Worm (Caenorhabditis elegans) whole organism, young adult: ENCODE data around the gene agl-1.

Experiments used
- B0336.3 ChIP-seq: fragments of 200-800 bp; sonication (Bioruptor generic); IDR thresholded peaks from 2 replicates; pipeline ENCODE4 v1.3.6; 2022; ENCODE audit warnings: missing genetic modification characterization, missing compliant biosample characterization
- C06A6.2 ChIP-seq: fragments of 200-800 bp; sonication (Bioruptor generic); conservative IDR thresholded peaks from 2 replicates; pipeline ENCODE4 v1.3.6; 2022; ENCODE audit warnings: missing genetic modification characterization, missing compliant biosample characterization
- D2030.7 ChIP-seq: fragments of 200-800 bp; sonication (Bioruptor generic); IDR thresholded peaks from 2 replicates; pipeline ENCODE4 v1.3.6; 2022; ENCODE audit warnings: missing genetic modification reagents, missing genetic modification characterization, missing compliant biosample characterization
- F10E7.11 ChIP-seq: sonication (generic microtip); optimal IDR thresholded peaks from 2 replicates; lab custom pipeline; 2017; ENCODE audit warnings: mild to moderate bottlenecking, missing genetic modification characterization, moderate library complexity, missing compliant biosample characterization
- F23B12.7 ChIP-seq: sonication (generic microtip); optimal IDR thresholded peaks from 2 replicates; lab custom pipeline; 2017; ENCODE audit warnings: missing genetic modification characterization, mild to moderate bottlenecking, missing compliant biosample characterization, antibody characterized with exemption, moderate library complexity; ENCODE audit not compliant: insufficient read depth
- F33H1.4 ChIP-seq: fragments of 200-800 bp; sonication (Bioruptor generic); IDR thresholded peaks from 2 replicates; pipeline ENCODE4 v1.3.6; 2022; ENCODE audit warnings: missing genetic modification reagents, missing genetic modification characterization, missing compliant biosample characterization
- F49E8.2 ChIP-seq: sonication (generic microtip); optimal IDR thresholded peaks from 3 replicates; lab custom pipeline; 2017; ENCODE audit warnings: missing genetic modification characterization, mild to moderate bottlenecking, missing compliant biosample characterization, antibody characterized with exemption, moderate library complexity; ENCODE audit not compliant: insufficient read depth
- F57A8.1 ChIP-seq: fragments of 200-800 bp; sonication (Bioruptor generic); optimal IDR thresholded peaks from 2 replicates; lab custom pipeline; 2018; ENCODE audit warnings: mild to moderate bottlenecking, missing genetic modification characterization, moderate library complexity, missing compliant biosample characterization
- K12H6.12 ChIP-seq: fragments of 200-800 bp; sonication (Bioruptor generic); optimal IDR thresholded peaks from 2 replicates; lab custom pipeline; 2018; ENCODE audit warnings: mild to moderate bottlenecking, missing genetic modification characterization, missing compliant biosample characterization
- ZK185.1 ChIP-seq: sonication (generic microtip); optimal IDR thresholded peaks from 2 replicates; lab custom pipeline; 2016; ENCODE audit warnings: mild to moderate bottlenecking, missing genetic modification characterization, missing compliant biosample characterization; ENCODE audit not compliant: poor library complexity, severe bottlenecking
- akir-1 ChIP-seq: fragments of 200-800 bp; sonication (Bioruptor generic); optimal IDR thresholded peaks from 2 replicates; lab custom pipeline; 2018; ENCODE audit warnings: mild to moderate bottlenecking, missing genetic modification characterization, moderate library complexity, missing compliant biosample characterization
- aptf-3 ChIP-seq: fragments of 200-800 bp; sonication (Bioruptor generic); IDR thresholded peaks from 2 replicates; pipeline ENCODE4 v1.3.6; 2022; ENCODE audit warnings: missing genetic modification characterization, missing compliant biosample characterization
- attf-5 ChIP-seq: fragments of 200-800 bp; sonication (Bioruptor generic); optimal IDR thresholded peaks from 2 replicates; lab custom pipeline; 2018; ENCODE audit warnings: mild to moderate bottlenecking, missing genetic modification characterization, missing compliant biosample characterization
- bed-2 ChIP-seq: fragments of 200-800 bp; sonication (Bioruptor generic); IDR thresholded peaks from 2 replicates; pipeline ENCODE4 v1.3.6; 2022; ENCODE audit warnings: missing genetic modification reagents, missing genetic modification characterization, missing compliant biosample characterization
- cebp-1 ChIP-seq, 2 experiments: fragments of 200-800 bp in 1 of 2; sonication (Bioruptor generic) in 1 of 2; sonication (generic microtip) in 1 of 2; IDR thresholded peaks in 1 of 2; optimal IDR thresholded peaks in 1 of 2; 2 replicates each; pipeline versions ENCODE4 v1.3.6 to Lab custom; 2017 to 2022; ENCODE audit warnings: missing compliant biosample characterization in 2 of 2, missing genetic modification characterization in 2 of 2, mild to moderate bottlenecking in 1 of 2, missing genetic modification reagents in 1 of 2, moderate library complexity in 1 of 2
- ceh-27 ChIP-seq: fragments of 200-800 bp; sonication (Bioruptor generic); optimal IDR thresholded peaks from 2 replicates; lab custom pipeline; 2018; ENCODE audit warnings: mild to moderate bottlenecking, missing genetic modification characterization, moderate library complexity, missing compliant biosample characterization
- chd-7 ChIP-seq: sonication (generic microtip); optimal IDR thresholded peaks from 2 replicates; lab custom pipeline; 2016; ENCODE audit warnings: mild to moderate bottlenecking, missing genetic modification characterization, moderate library complexity, missing compliant biosample characterization
- dox-1 ChIP-seq: fragments of 200-800 bp; sonication (Bioruptor generic); IDR thresholded peaks from 2 replicates; pipeline ENCODE4 v1.3.6; 2022; ENCODE audit warnings: missing genetic modification reagents, missing genetic modification characterization, missing compliant biosample characterization
- dpl-1 ChIP-seq: fragments of 150-350 bp; optimal IDR thresholded peaks from 2 replicates; lab custom pipeline; 2014; ENCODE audit warnings: missing biosample characterization, missing genetic modification reagents, missing genetic modification characterization
- efl-1 ChIP-seq: fragments of 150-350 bp; optimal IDR thresholded peaks from 2 replicates; lab custom pipeline; 2014; ENCODE audit warnings: missing biosample characterization, missing genetic modification reagents, missing genetic modification characterization
- lin-26 ChIP-seq: fragments of 200-800 bp; sonication (Bioruptor generic); IDR thresholded peaks from 2 replicates; pipeline ENCODE4 v1.3.6; 2022; ENCODE audit warnings: missing genetic modification reagents, missing genetic modification characterization, missing compliant biosample characterization
- lin-35 ChIP-seq, 3 experiments: fragments of 150-350 bp in 2 of 3; sonication (generic microtip) in 1 of 3; optimal IDR thresholded peaks; 2 replicates each; lab custom pipeline; 2014 to 2018; ENCODE audit warnings: missing biosample characterization in 3 of 3, missing genetic modification characterization in 3 of 3, missing genetic modification reagents in 3 of 3
- lin-40 ChIP-seq: sonication (generic microtip); optimal IDR thresholded peaks from 2 replicates; lab custom pipeline; 2016; ENCODE audit warnings: missing genetic modification characterization, mild to moderate bottlenecking, missing compliant biosample characterization, missing genotype, missing genetic modification reagents
- lin-54 ChIP-seq: fragments of 200-800 bp; sonication (Bioruptor generic); optimal IDR thresholded peaks from 2 replicates; lab custom pipeline; 2018; ENCODE audit warnings: mild to moderate bottlenecking, missing genetic modification characterization, missing compliant biosample characterization
- lsl-1 ChIP-seq: fragments of 200-800 bp; sonication (Bioruptor generic); optimal IDR thresholded peaks from 2 replicates; lab custom pipeline; 2018; ENCODE audit warnings: mild to moderate bottlenecking, missing genetic modification characterization, moderate library complexity, missing compliant biosample characterization
- madf-6 ChIP-seq: fragments of 200-800 bp; sonication (Bioruptor generic); IDR thresholded peaks from 2 replicates; pipeline ENCODE4 v1.3.6; 2022; ENCODE audit warnings: missing genetic modification reagents, missing genetic modification characterization, missing compliant biosample characterization
- mcd-1 ChIP-seq: fragments of 200-800 bp; sonication (Bioruptor generic); IDR thresholded peaks from 2 replicates; pipeline ENCODE4 v1.3.6; 2022; ENCODE audit warnings: missing genetic modification reagents, missing genetic modification characterization, missing compliant biosample characterization
- nhr-80 ChIP-seq: sonication (generic microtip); optimal IDR thresholded peaks from 2 replicates; lab custom pipeline; 2016; ENCODE audit warnings: missing genetic modification characterization, missing compliant biosample characterization
- rcor-1 ChIP-seq: fragments of 200-800 bp; sonication (Bioruptor generic); IDR thresholded peaks from 2 replicates; pipeline ENCODE4 v1.3.6; 2022; ENCODE audit warnings: missing genetic modification reagents, missing genetic modification characterization, missing compliant biosample characterization
- snpc-1.3 ChIP-seq: sonication (generic microtip); optimal IDR thresholded peaks from 2 replicates; lab custom pipeline; 2017; ENCODE audit warnings: missing genetic modification characterization, mild to moderate bottlenecking, missing compliant biosample characterization, antibody characterized with exemption, moderate library complexity, missing genotype, missing genetic modification reagents; ENCODE audit not compliant: insufficient read depth
- snpc-4 ChIP-seq, 5 experiments: fragments of 150-350 bp in 1 of 5; sonication (generic microtip) in 4 of 5; optimal IDR thresholded peaks; 2 replicates each; lab custom pipeline; 2014 to 2018; ENCODE audit warnings: missing genetic modification characterization in 5 of 5, missing biosample characterization in 3 of 5, antibody characterized with exemption in 2 of 5, mild to moderate bottlenecking in 2 of 5, missing compliant biosample characterization in 2 of 5, missing genotype in 2 of 5, moderate library complexity in 2 of 5, missing genetic modification reagents in 1 of 5
- unc-130 ChIP-seq: sonication (generic microtip); optimal IDR thresholded peaks from 2 replicates; lab custom pipeline; 2016; ENCODE audit warnings: missing genetic modification reagents, missing genetic modification characterization, missing compliant biosample characterization
- xnd-1 ChIP-seq: sonication (generic microtip); optimal IDR thresholded peaks from 2 replicates; lab custom pipeline; 2016; ENCODE audit warnings: missing genotype, missing genetic modification reagents, missing genetic modification characterization, missing compliant biosample characterization
- zfh-2 ChIP-seq: fragments of 200-800 bp; sonication (Bioruptor generic); conservative IDR thresholded peaks from 2 replicates; pipeline ENCODE4 v1.3.6; 2022; ENCODE audit warnings: missing genetic modification reagents, missing genetic modification characterization, missing compliant biosample characterization
- ztf-18 ChIP-seq: sonication (generic microtip); optimal IDR thresholded peaks from 2 replicates; lab custom pipeline; 2016; ENCODE audit warnings: missing genotype, mild to moderate bottlenecking, missing genetic modification characterization, missing compliant biosample characterization
- ztf-25 ChIP-seq: fragments of 200-800 bp; sonication (Bioruptor generic); IDR thresholded peaks from 2 replicates; pipeline ENCODE4 v1.3.6; 2022; ENCODE audit warnings: missing genetic modification reagents, missing genetic modification characterization, missing compliant biosample characterization
- ztf-6 ChIP-seq: fragments of 200-800 bp; sonication (Bioruptor generic); IDR thresholded peaks from 2 replicates; pipeline ENCODE4 v1.3.6; 2022; ENCODE audit warnings: missing genetic modification reagents, missing genetic modification characterization, missing compliant biosample characterization

agl-1 gene

ce11 chrII:14357936-14358416 is at the start of gene agl-1, which contains the start of gene pfs-2:
TSS of gene agl-1 (minus strand) at chrII:14358113.
TSS of gene pfs-2 (plus strand) at chrII:14358366.
- TF ChIP-seq zfh-2 (no peak), dpl-1 (peak; percentile 34), aptf-3 (GFP tag; lab: Robert Waterston, UW) (no peak), mcd-1 (GFP tag; lab: Robert Waterston, UW) (peak; percentile 67), xnd-1 (tag; lab: Kevin White, UChicago) (no peak), F57A8.1 (GFP tag; lab: Kevin White, UChicago) (no peak), akir-1 (GFP tag; lab: Kevin White, UChicago) (no peak), F49E8.2 (no peak), snpc-1.3 (tag; lab: Kevin White, UChicago) (peak; percentile 32), attf-5 (GFP tag; lab: Kevin White, UChicago) (peak; percentile 94), ztf-18 (tag; lab: Kevin White, UChicago) (peak; percentile 43), lsl-1 (peak; percentile 35), B0336.3 (GFP tag; lab: Robert Waterston, UW) (no peak), bed-2 (no peak), D2030.7 (GFP tag; lab: Robert Waterston, UW) (peak; percentile 47; the same call in 1 of the 2 replicates), K12H6.12 (tag; lab: Kevin White, UChicago) (peak; percentile 29), F10E7.11 (no peak), unc-130 (no peak), snpc-4 (GFP tag; optimal IDR thresholded peaks at IDR 0.05; lab: Kevin White, UChicago) (no peak), snpc-4 (tag; optimal IDR thresholded peaks at IDR 0.05; lab: Kevin White, UChicago) (peak in 2 of 4 experiments; percentile 39 to 51), ZK185.1 (tag; lab: Kevin White, UChicago) (peak; percentile 20), chd-7 (no peak), rcor-1 (GFP tag; lab: Robert Waterston, UW) (no peak), ztf-25 (GFP tag; lab: Robert Waterston, UW) (no peak), madf-6 (GFP tag; lab: Robert Waterston, UW) (peak; percentile 50), lin-40 (tag; lab: Kevin White, UChicago) (peak; percentile 54), lin-54 (GFP tag; lab: Kevin White, UChicago) (peak; percentile 78), F23B12.7 (tag; lab: Kevin White, UChicago) (peak; percentile 69), F33H1.4 (GFP tag; lab: Robert Waterston, UW) (peak; percentile 29; the same call in 1 of the 2 replicates), nhr-80 (peak; percentile 5), cebp-1 (GFP tag; IDR thresholded peaks at IDR 0.05; lab: Robert Waterston, UW) (no peak), cebp-1 (tag; optimal IDR thresholded peaks at IDR 0.05; lab: Kevin White, UChicago) (peak; percentile 68), efl-1 (GFP tag; lab: Kevin White, UChicago) (peak; percentile 68), dox-1 (peak; percentile 35; the same call in 1 of the 2 replicates), lin-26 (no peak), C06A6.2 (GFP tag; lab: Robert Waterston, UW) (no peak), ceh-27 (GFP tag; lab: Kevin White, UChicago) (peak; percentile 65), lin-35 (GFP tag; optimal IDR thresholded peaks at IDR 0.05; lab: Kevin White, UChicago) (peak in 2 of 3 experiments; percentile 18 to 90), ztf-6 (no peak)
